Worm (Caenorhabditis elegans) whole organism, L4 larva: ENCODE measurements around the gene sulp-4.

Experiments used
- ama-1 ChIP-seq: fragments of 150-350 bp; optimal IDR thresholded peaks from 2 replicates; lab custom pipeline; 2014; ENCODE audit warnings: inconsistent platforms, mixed read lengths
- ceh-28 ChIP-seq: fragments of 150-350 bp; optimal IDR thresholded peaks from 2 replicates; lab custom pipeline; 2014; ENCODE audit warnings: missing biosample characterization, missing genetic modification reagents, missing genetic modification characterization
- nhr-77 ChIP-seq: fragments of 150-350 bp; optimal IDR thresholded peaks from 2 replicates; lab custom pipeline; 2014; ENCODE audit warnings: missing biosample characterization, missing genetic modification characterization
- pqm-1 ChIP-seq: sonication (generic microtip); optimal IDR thresholded peaks from 2 replicates; lab custom pipeline; 2017; ENCODE audit warnings: missing biosample characterization, missing genetic modification characterization
- unc-39 ChIP-seq: sonication (generic microtip); optimal IDR thresholded peaks from 2 replicates; lab custom pipeline; 2017; ENCODE audit warnings: missing biosample characterization, missing genetic modification characterization
- unc-62 ChIP-seq, 3 experiments: fragments of 150-350 bp in 1 of 3; sonication (generic microtip); optimal IDR thresholded peaks in 2 of 3; peaks in 1 of 3; 1 replicate in 1 of 3; 2 replicates in 2 of 3; lab custom pipeline; 2014 to 2017; ENCODE audit warnings: missing biosample characterization in 3 of 3, missing genetic modification characterization in 3 of 3, missing genetic modification reagents in 3 of 3, missing genotype in 1 of 3
- vab-7 ChIP-seq: fragments of 200-800 bp; sonication (Bioruptor generic); IDR thresholded peaks from 2 replicates; pipeline ENCODE4 v1.3.6; 2022; ENCODE audit warnings: missing genetic modification reagents, missing genetic modification characterization, missing compliant biosample characterization

DNA sequence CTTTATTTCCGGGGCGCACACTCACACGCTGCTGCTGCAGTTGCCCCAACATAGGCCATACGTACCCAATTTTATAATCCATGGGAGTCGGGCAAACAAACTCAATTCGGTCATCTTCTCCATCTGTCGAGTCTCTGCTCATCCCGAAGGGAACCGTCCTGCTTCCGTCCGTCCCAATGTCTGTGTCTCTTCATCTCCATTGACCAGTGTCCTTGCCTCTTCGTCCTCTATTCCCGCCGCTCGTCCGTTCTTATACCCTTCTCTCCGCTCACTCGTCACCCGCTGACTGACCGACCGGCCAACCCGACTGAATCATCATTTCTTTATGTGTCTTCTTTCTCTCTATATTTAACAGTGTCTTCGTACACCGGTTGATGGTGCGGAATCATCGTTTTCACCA lies 30.3 kb upstream of the sulp-4 start:
- TF ChIP-seq unc-39 = no peak
- no peak for TF ChIP-seq nhr-77 (tag; lab: Kevin White, UChicago)
- peak; percentile 45 for TF ChIP-seq pqm-1 (tag; lab: Kevin White, UChicago)
- peak in 1 of 2 experiments; percentile 89 for TF ChIP-seq unc-62 (GFP tag; optimal IDR thresholded peaks at IDR 0.05 in 1 of 2; lab: Kevin White, UChicago)
- no peak for TF ChIP-seq unc-62 (tag; optimal IDR thresholded peaks at IDR 0.05; lab: Kevin White, UChicago)
- no peak for TF ChIP-seq vab-7
- TF ChIP-seq ama-1 (lab: Kevin White, UChicago) = no peak
- TF ChIP-seq ceh-28 (tag; lab: Kevin White, UChicago) = no peak
